Fruit fly (Drosophila melanogaster): ENCODE data around the gene Asator.
A peak's percentile ranks its signal among the peaks of the same experiment; 100 is the strongest.

Gene Asator

DNA sequence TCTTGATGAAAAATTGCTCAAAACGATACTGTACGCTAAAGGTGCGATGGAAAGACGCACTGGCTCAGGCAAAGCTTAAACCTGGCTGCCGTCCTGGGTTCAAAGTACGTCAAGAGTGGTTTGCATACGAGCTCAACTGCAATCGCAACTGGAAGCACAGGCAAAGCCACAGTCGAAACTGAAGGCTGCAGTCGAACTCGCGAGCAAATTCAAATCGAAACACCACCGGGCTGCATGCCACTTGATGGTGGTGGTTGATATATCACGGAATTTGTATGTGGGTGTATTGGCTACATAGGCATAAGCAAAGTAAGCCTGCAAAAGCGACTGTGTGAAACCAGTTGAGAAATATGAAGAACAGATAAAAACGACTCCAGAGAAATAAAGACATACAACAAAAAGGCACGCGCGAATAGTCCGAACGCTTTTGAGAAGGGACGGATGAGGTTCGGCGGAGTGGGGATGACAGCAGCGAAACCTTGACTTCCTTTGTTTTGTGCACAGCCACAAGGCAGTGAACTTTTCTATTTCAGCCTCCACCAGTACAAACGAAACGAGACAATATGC lies 30.7 kb upstream of the Asator start (continued):
- TF ChIP-seq CG9139 (GFP tag; optimal IDR thresholded peaks at IDR 0.05) (peak; percentile 11), CG11294 (GFP tag; IDR thresholded peaks at IDR 0.05) (no peak), dsx (GFP tag; optimal IDR thresholded peaks at IDR 0.05; ENCODE audit: poor library complexity, severe bottlenecking) (peak; percentile 45), CG34406 (GFP tag; optimal IDR thresholded peaks at IDR 0.05) (no peak), CG6854 (GFP tag; optimal IDR thresholded peaks at IDR 0.05) (peak; percentile 44), CG3032 (tag; optimal IDR thresholded peaks at IDR 0.05) (no peak), CG6808 (GFP tag; optimal IDR thresholded peaks at IDR 0.05) (no peak), svp (GFP tag) (no peak), fd59A (GFP tag; optimal IDR thresholded peaks at IDR 0.05) (no peak), Gug (GFP tag; IDR thresholded peaks at IDR 0.05) (no peak), CG3919 (GFP tag; optimal IDR thresholded peaks at IDR 0.05) (no peak), Ets96B (tag; optimal IDR thresholded peaks at IDR 0.05) (no peak)

DNA sequence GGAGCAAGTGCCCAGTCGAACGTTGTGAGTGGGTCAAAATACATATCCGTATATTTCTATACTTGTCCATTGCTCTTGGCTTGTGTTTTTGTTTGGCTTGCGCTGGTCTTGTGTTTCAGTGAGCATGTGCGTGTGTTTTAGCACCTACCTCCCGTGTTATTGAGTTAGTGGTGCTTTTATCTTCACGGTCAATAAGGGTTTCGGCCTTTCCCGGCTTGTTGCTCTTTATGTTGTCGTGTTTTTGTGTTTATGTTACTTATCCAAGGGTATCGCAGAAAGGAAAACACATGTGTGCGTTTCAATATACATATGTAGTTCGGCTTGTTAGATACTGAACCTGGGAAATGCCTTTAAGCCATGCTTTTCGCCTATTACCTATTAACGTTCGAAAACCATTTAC lies 21.1 kb upstream of the Asator start:
- TF ChIP-seq fkh (GFP tag; optimal IDR thresholded peaks at IDR 0.05) (peak; percentile 65), CG31627 (GFP tag; optimal IDR thresholded peaks at IDR 0.05) (no peak), net (GFP tag; optimal IDR thresholded peaks at IDR 0.05) (no peak), cyc (GFP tag; optimal IDR thresholded peaks at IDR 0.05) (no peak), Eip78C (GFP tag) (peak; percentile 28), Met (GFP tag; optimal IDR thresholded peaks at IDR 0.05) (no peak), dac (GFP tag; optimal IDR thresholded peaks at IDR 0.05) (no peak), Ets21C (GFP tag; optimal IDR thresholded peaks at IDR 0.05) (no peak), esn (GFP tag; optimal IDR thresholded peaks at IDR 0.05) (no peak), eg (GFP tag; IDR thresholded peaks at IDR 0.05) (no peak), CG32006 (GFP tag; optimal IDR thresholded peaks at IDR 0.05) (no peak), CG6854 (GFP tag; optimal IDR thresholded peaks at IDR 0.05) (no peak), Eip93F (GFP tag; optimal IDR thresholded peaks at IDR 0.05) (no peak), CG3032 (tag; optimal IDR thresholded peaks at IDR 0.05) (no peak), CG10631 (GFP tag; optimal IDR thresholded peaks at IDR 0.05) (no peak), dsx (GFP tag; optimal IDR thresholded peaks at IDR 0.05; ENCODE audit: poor library complexity, severe bottlenecking) (no peak), salr (GFP tag; optimal IDR thresholded peaks at IDR 0.05) (no peak), Sox14 (GFP tag; optimal IDR thresholded peaks at IDR 0.05) (no peak), Sox102F (GFP tag; optimal IDR thresholded peaks at IDR 0.05) (no peak), CG3919 (GFP tag; optimal IDR thresholded peaks at IDR 0.05) (no peak), fd59A (GFP tag; optimal IDR thresholded peaks at IDR 0.05) (no peak), Lpt (GFP tag; optimal IDR thresholded peaks at IDR 0.05) (no peak), CG8119 (GFP tag; IDR thresholded peaks at IDR 0.05) (no peak), CG34406 (GFP tag; optimal IDR thresholded peaks at IDR 0.05) (no peak), ss (GFP tag; optimal IDR thresholded peaks at IDR 0.05) (peak in 1 of 2 experiments; percentile 24), CG6808 (GFP tag; optimal IDR thresholded peaks at IDR 0.05) (no peak), topi (GFP tag; optimal IDR thresholded peaks at IDR 0.05) (no peak)

DNA sequence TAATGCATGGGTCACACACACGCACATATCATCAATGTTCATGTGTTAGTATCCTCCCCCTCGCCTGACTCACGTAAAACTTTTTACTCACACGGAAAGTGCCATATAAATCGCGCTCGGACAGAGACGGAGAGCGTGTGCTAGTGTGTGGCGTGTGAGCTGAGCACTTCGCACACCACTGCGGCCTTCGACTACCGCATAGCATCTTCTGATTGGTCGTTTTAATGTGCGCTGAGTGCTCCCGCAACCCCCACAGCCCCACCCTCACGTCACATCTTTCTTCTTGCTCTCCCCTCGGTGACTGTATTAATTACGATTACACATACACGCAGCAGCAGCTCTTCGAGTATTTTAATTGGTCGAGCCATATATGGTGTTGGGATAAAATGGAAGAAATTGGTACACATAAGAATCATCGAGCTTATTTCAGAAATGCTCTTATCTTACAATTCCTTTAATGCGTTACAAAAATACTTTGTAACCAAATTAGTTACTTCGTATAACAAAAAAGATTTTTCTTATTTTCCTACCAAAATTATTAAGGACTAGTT lies 19.7 kb upstream of the Asator start:
- no peak for TF ChIP-seq cyc (GFP tag; optimal IDR thresholded peaks at IDR 0.05)
- TF ChIP-seq Blimp-1 (GFP tag; optimal IDR thresholded peaks at IDR 0.05): no peak
- peak; percentile 19 for TF ChIP-seq Sox14 (GFP tag; optimal IDR thresholded peaks at IDR 0.05)
- TF ChIP-seq Lpt (GFP tag; optimal IDR thresholded peaks at IDR 0.05): peak; percentile 10
- TF ChIP-seq CG3919 (GFP tag; optimal IDR thresholded peaks at IDR 0.05): no peak
- no peak for TF ChIP-seq CG10669 (GFP tag; optimal IDR thresholded peaks at IDR 0.05)
- TF ChIP-seq net (GFP tag; optimal IDR thresholded peaks at IDR 0.05): no peak
- TF ChIP-seq CG6163 (GFP tag; IDR thresholded peaks at IDR 0.05): no peak
- no peak for TF ChIP-seq fkh (GFP tag; optimal IDR thresholded peaks at IDR 0.05)
- no peak for TF ChIP-seq CG6808 (GFP tag; optimal IDR thresholded peaks at IDR 0.05)
- TF ChIP-seq lz (GFP tag; optimal IDR thresholded peaks at IDR 0.05): no peak
- TF ChIP-seq CG31627 (GFP tag; optimal IDR thresholded peaks at IDR 0.05): no peak
- no peak for TF ChIP-seq OdsH (GFP tag; optimal IDR thresholded peaks at IDR 0.05)
- TF ChIP-seq CG6854 (GFP tag; optimal IDR thresholded peaks at IDR 0.05): no peak
- no peak for TF ChIP-seq fd59A (GFP tag; optimal IDR thresholded peaks at IDR 0.05)
- no peak for TF ChIP-seq eg (GFP tag; IDR thresholded peaks at IDR 0.05)
- no peak for TF ChIP-seq topi (GFP tag; optimal IDR thresholded peaks at IDR 0.05)
- no peak for TF ChIP-seq vri (GFP tag; optimal IDR thresholded peaks at IDR 0.05)
- peak; percentile 10 for TF ChIP-seq CG7368 (GFP tag; optimal IDR thresholded peaks at IDR 0.05)
- no peak for TF ChIP-seq Met (GFP tag; optimal IDR thresholded peaks at IDR 0.05)
- TF ChIP-seq CG9139 (GFP tag; optimal IDR thresholded peaks at IDR 0.05): no peak
- TF ChIP-seq Ets21C (GFP tag; optimal IDR thresholded peaks at IDR 0.05): no peak
- TF ChIP-seq dsx (GFP tag; optimal IDR thresholded peaks at IDR 0.05; ENCODE audit: poor library complexity, severe bottlenecking): peak; percentile 38
- no peak for TF ChIP-seq CG4318 (GFP tag; optimal IDR thresholded peaks at IDR 0.05)
- TF ChIP-seq CG1621 (tag; optimal IDR thresholded peaks at IDR 0.05): peak; percentile 15
- peak in 1 of 2 experiments; percentile 55 for TF ChIP-seq ss (GFP tag; optimal IDR thresholded peaks at IDR 0.05)
- TF ChIP-seq CG3032 (tag; optimal IDR thresholded peaks at IDR 0.05): no peak
- no peak for TF ChIP-seq CG8632 (GFP tag; optimal IDR thresholded peaks at IDR 0.05)
- TF ChIP-seq Eip75B (GFP tag; optimal IDR thresholded peaks at IDR 0.05): no peak
- TF ChIP-seq CG34406 (GFP tag; optimal IDR thresholded peaks at IDR 0.05): no peak
